Fruit fly (Drosophila melanogaster) whole organism, pupa: ENCODE data around the gene ogre.

Source experiments
- CG13204 ChIP-seq: fragments of 200-800 bp; sonication (Bioruptor generic); optimal IDR thresholded peaks from 2 replicates; lab custom pipeline; 2018; ENCODE audit warnings: missing biosample characterization, mild to moderate bottlenecking, missing genetic modification characterization, moderate library complexity
- CG32121 ChIP-seq: fragments of 200-800 bp; sonication (Bioruptor generic); IDR thresholded peaks from 2 replicates; pipeline ENCODE4 v1.3.6; 2022; ENCODE audit warnings: missing biosample characterization, missing genetic modification characterization
- CG9948 ChIP-seq: fragments of 200-800 bp; sonication (Bioruptor generic); optimal IDR thresholded peaks from 2 replicates; lab custom pipeline; 2018; ENCODE audit warnings: missing biosample characterization, mild to moderate bottlenecking, missing genetic modification characterization, moderate library complexity
- Snoo ChIP-seq: fragments of 200-800 bp; sonication (Bioruptor generic); optimal IDR thresholded peaks from 3 replicates; lab custom pipeline; 2017; ENCODE audit warnings: missing biosample characterization, mild to moderate bottlenecking, missing genetic modification characterization, inconsistent platforms
- fd96Ca ChIP-seq: fragments of 200-800 bp; sonication (Bioruptor generic); IDR thresholded peaks from 3 replicates; pipeline ENCODE4 v1.3.6; 2022; ENCODE audit warnings: missing biosample characterization, missing genetic modification characterization

dm6 chrX:6981470-6981952 lies 9.6 kb downstream of the ogre start:
- TF ChIP-seq fd96Ca, result 0 out of 3 replicates have a peak, but pooled peaks have one; percentile 43
- no peak for TF ChIP-seq Snoo (tag; lab: Kevin White, UChicago)
- TF ChIP-seq CG13204 (GFP tag; lab: Kevin White, UChicago), result peak; percentile 12
- TF ChIP-seq CG32121 (GFP tag; lab: Robert Waterston, UW), result peak; percentile 50
- no peak for TF ChIP-seq CG9948 (tag; lab: Kevin White, UChicago)
